Fruit fly (Drosophila melanogaster): ENCODE measurements around the gene Trp1.

The Trp1 gene

DNA sequence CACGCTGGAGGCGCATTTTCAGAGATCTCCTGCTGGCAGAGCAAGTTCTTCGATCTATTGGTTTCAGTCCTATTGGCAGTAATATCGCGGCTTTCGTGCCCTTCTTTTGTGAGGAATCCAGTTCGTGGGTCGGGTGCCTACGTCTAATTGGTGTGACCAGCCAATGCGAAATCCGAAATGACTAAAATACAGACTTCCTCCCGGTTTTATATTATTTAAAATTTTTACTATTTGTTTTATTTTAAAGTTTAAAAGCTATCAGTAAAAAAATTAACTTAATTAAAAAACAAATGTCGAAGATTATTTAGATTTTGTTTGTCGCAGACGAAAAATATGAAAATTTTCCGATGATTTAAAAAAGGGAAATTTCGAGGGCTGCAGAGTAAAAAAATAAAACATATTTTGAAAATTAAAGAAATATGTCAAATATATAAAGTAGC lies 45.6 kb upstream of the Trp1 start, which contains the start of gene CG5850:
TSS of gene CG5850 (minus strand) at position 347 of the 440 bp plus-strand sequence.
- peak; percentile 21 for TF ChIP-seq Blimp-1 (GFP tag; optimal IDR thresholded peaks at IDR 0.05)
- TF ChIP-seq Sox100B (GFP tag; optimal IDR thresholded peaks at IDR 0.05), result peak; percentile 54
- peak; percentile 17 for TF ChIP-seq lab (GFP tag; optimal IDR thresholded peaks at IDR 0.05)
- TF ChIP-seq chif (GFP tag; optimal IDR thresholded peaks at IDR 0.05), result no peak
- peak; percentile 38 for TF ChIP-seq D19A (tag; optimal IDR thresholded peaks at IDR 0.05)
- TF ChIP-seq nerfin-1 (tag; optimal IDR thresholded peaks at IDR 0.05), result peak; percentile 11
- TF ChIP-seq phol (tag; optimal IDR thresholded peaks at IDR 0.05), result peak; percentile 24
- TF ChIP-seq CG4820 (GFP tag; optimal IDR thresholded peaks at IDR 0.05), result no peak
- peak; percentile 29 for TF ChIP-seq pzg (GFP tag; optimal IDR thresholded peaks at IDR 0.05)
- TF ChIP-seq CG8924 (tag; optimal IDR thresholded peaks at IDR 0.05), result peak; percentile 31
- no peak for TF ChIP-seq CG9727 (GFP tag; optimal IDR thresholded peaks at IDR 0.05)
- TF ChIP-seq Xbp1 (GFP tag; optimal IDR thresholded peaks at IDR 0.05), result peak; percentile 5
- peak; percentile 34 for TF ChIP-seq CG33557 (GFP tag; optimal IDR thresholded peaks at IDR 0.05)
- TF ChIP-seq CG17829 (tag; optimal IDR thresholded peaks at IDR 0.05), result peak; percentile 33
- peak; percentile 3 for TF ChIP-seq Nf-YB (GFP tag; optimal IDR thresholded peaks at IDR 0.05)
- peak; percentile 30 for TF ChIP-seq CG9437 (GFP tag; optimal IDR thresholded peaks at IDR 0.05)
- TF ChIP-seq CG10431 (GFP tag; optimal IDR thresholded peaks at IDR 0.05), result peak; percentile 20
- TF ChIP-seq MESR4 (GFP tag; optimal IDR thresholded peaks at IDR 0.05), result peak; percentile 84
- peak; percentile 15 for TF ChIP-seq CG10147 (GFP tag; optimal IDR thresholded peaks at IDR 0.05)
- peak; percentile 41 for TF ChIP-seq CG13296 (GFP tag; optimal IDR thresholded peaks at IDR 0.05)
- TF ChIP-seq grau (tag; optimal IDR thresholded peaks at IDR 0.05), result peak; percentile 9
- no peak for TF ChIP-seq CG7745 (tag; optimal IDR thresholded peaks at IDR 0.05)
- peak; percentile 14 for TF ChIP-seq CG30403 (GFP tag; optimal IDR thresholded peaks at IDR 0.05)
- no peak for TF ChIP-seq wek (GFP tag; optimal IDR thresholded peaks at IDR 0.05)
- TF ChIP-seq ap (GFP tag; IDR thresholded peaks at IDR 0.05), result no peak
- peak; percentile 4 for TF ChIP-seq CG8388 (GFP tag; optimal IDR thresholded peaks at IDR 0.05)
- TF ChIP-seq CG31441 (GFP tag; IDR thresholded peaks at IDR 0.05), result peak; percentile 59
- TF ChIP-seq Kr (GFP tag; optimal IDR thresholded peaks at IDR 0.05), result no peak
- TF ChIP-seq stwl (tag; optimal IDR thresholded peaks at IDR 0.05), result peak; percentile 34
- TF ChIP-seq CG34224 (GFP tag; IDR thresholded peaks at IDR 0.05; ENCODE audit: partially characterized antibody), result 0 out of 3 replicates have a peak, but pooled peaks have one; percentile 25
- TF ChIP-seq Fer2 (tag; optimal IDR thresholded peaks at IDR 0.05), result no peak
- TF ChIP-seq psq (GFP tag; optimal IDR thresholded peaks at IDR 0.05), result no peak
- TF ChIP-seq ac (GFP tag; optimal IDR thresholded peaks at IDR 0.05), result no peak
- peak; percentile 7 for TF ChIP-seq Nf-YC (tag; optimal IDR thresholded peaks at IDR 0.05)
- no peak for TF ChIP-seq Lpt (GFP tag; optimal IDR thresholded peaks at IDR 0.05)
- TF ChIP-seq gem (tag; optimal IDR thresholded peaks at IDR 0.05), result peak; percentile 53
- peak; percentile 71 for TF ChIP-seq row (GFP tag; IDR thresholded peaks at IDR 0.05)
- peak; percentile 77 for TF ChIP-seq YL-1 (GFP tag; optimal IDR thresholded peaks at IDR 0.05)
- TF ChIP-seq BtbVII (GFP tag; optimal IDR thresholded peaks at IDR 0.05), result no peak
- peak; percentile 60 for TF ChIP-seq CG4617 (GFP tag; optimal IDR thresholded peaks at IDR 0.05; ENCODE audit: borderline replicate concordance)
- peak; percentile 8 for TF ChIP-seq nmo (GFP tag; optimal IDR thresholded peaks at IDR 0.05)
- peak; percentile 4 for TF ChIP-seq CG15696 (tag; optimal IDR thresholded peaks at IDR 0.05)
- no peak for TF ChIP-seq tup (GFP tag; optimal IDR thresholded peaks at IDR 0.05)
- TF ChIP-seq CG15601 (tag; optimal IDR thresholded peaks at IDR 0.05), result peak; percentile 13
- TF ChIP-seq sug (tag; optimal IDR thresholded peaks at IDR 0.05), result peak; percentile 42
- peak; percentile 51 for TF ChIP-seq CG12659 (GFP tag; optimal IDR thresholded peaks at IDR 0.05)
- no peak for TF ChIP-seq sima (GFP tag; optimal IDR thresholded peaks at IDR 0.05)
- TF ChIP-seq CG10267 (tag; optimal IDR thresholded peaks at IDR 0.05), result peak; percentile 70
- peak; percentile 35 for TF ChIP-seq CG7839 (tag; optimal IDR thresholded peaks at IDR 0.05)
